Worm (Caenorhabditis elegans) whole organism, L3 larva: ENCODE results near the gene F08C6.5.

Experiments used
- ZK546.5 ChIP-seq: sonication (generic microtip); optimal IDR thresholded peaks from 2 replicates; lab custom pipeline; 2017; ENCODE audit warnings: missing biosample characterization, missing genetic modification characterization
- ceh-28 ChIP-seq: fragments of 150-350 bp; optimal IDR thresholded peaks from 2 replicates; lab custom pipeline; 2014; ENCODE audit warnings: missing biosample characterization, missing genetic modification reagents, missing genetic modification characterization
- ceh-9 ChIP-seq: sonication (generic microtip); optimal IDR thresholded peaks from 2 replicates; lab custom pipeline; 2018; ENCODE audit warnings: missing biosample characterization, missing genetic modification characterization
- elt-1 ChIP-seq: fragments of 150-350 bp; optimal IDR thresholded peaks from 2 replicates; lab custom pipeline; 2014; ENCODE audit warnings: missing biosample characterization, missing genetic modification characterization
- fkh-10 ChIP-seq: sonication (generic microtip); optimal IDR thresholded peaks from 2 replicates; lab custom pipeline; 2017; ENCODE audit warnings: missing biosample characterization, missing genetic modification reagents, missing genetic modification characterization
- hmg-11 ChIP-seq: sonication (generic microtip); optimal IDR thresholded peaks from 2 replicates; lab custom pipeline; 2016; ENCODE audit warnings: missing genetic modification characterization, missing compliant biosample characterization
- jun-1 ChIP-seq: fragments of 150-350 bp; optimal IDR thresholded peaks from 2 replicates; lab custom pipeline; 2014; ENCODE audit warnings: missing biosample characterization, missing genetic modification reagents, missing genetic modification characterization
- lin-15B ChIP-seq: fragments of 150-350 bp; optimal IDR thresholded peaks from 2 replicates; lab custom pipeline; 2014; ENCODE audit warnings: missing biosample characterization, missing genetic modification characterization
- lin-39 ChIP-seq: fragments of 150-350 bp; optimal IDR thresholded peaks from 2 replicates; lab custom pipeline; 2018; ENCODE audit warnings: missing biosample characterization, missing genetic modification reagents, missing genetic modification characterization
- lsy-12 ChIP-seq: sonication (generic microtip); optimal IDR thresholded peaks from 2 replicates; lab custom pipeline; 2016; ENCODE audit warnings: mild to moderate bottlenecking, missing genetic modification characterization, missing compliant biosample characterization
- mml-1 ChIP-seq: fragments of 150-350 bp; sonication (generic microtip); optimal IDR thresholded peaks from 3 replicates; lab custom pipeline; 2014; ENCODE audit warnings: missing biosample characterization, missing genetic modification characterization
- nhr-43 ChIP-seq: sonication (generic microtip); optimal IDR thresholded peaks from 2 replicates; lab custom pipeline; 2016; ENCODE audit warnings: mild to moderate bottlenecking, missing genetic modification characterization, missing compliant biosample characterization; ENCODE audit not compliant: poor library complexity, severe bottlenecking
- nhr-67 ChIP-seq: fragments of 150-350 bp; optimal IDR thresholded peaks from 2 replicates; lab custom pipeline; 2014; ENCODE audit warnings: missing biosample characterization, missing genetic modification characterization
- nhr-76 ChIP-seq: fragments of 150-350 bp; sonication (generic microtip); optimal IDR thresholded peaks from 5 replicates; lab custom pipeline; 2014; ENCODE audit warnings: missing biosample characterization, missing genetic modification characterization
- nhr-77 ChIP-seq: fragments of 150-350 bp; optimal IDR thresholded peaks from 2 replicates; lab custom pipeline; 2014; ENCODE audit warnings: missing biosample characterization, missing genetic modification characterization
- skn-1 ChIP-seq: fragments of 150-350 bp; optimal IDR thresholded peaks from 2 replicates; lab custom pipeline; 2014; ENCODE audit warnings: missing biosample characterization, missing genetic modification characterization
- snpc-4 ChIP-seq: fragments of 150-350 bp; optimal IDR thresholded peaks from 2 replicates; lab custom pipeline; 2014; ENCODE audit warnings: missing biosample characterization, missing genetic modification characterization
- zag-1 ChIP-seq: fragments of 150-350 bp; optimal IDR thresholded peaks from 2 replicates; lab custom pipeline; 2014; ENCODE audit warnings: missing biosample characterization, missing genetic modification characterization

The F08C6.5 gene

DNA sequence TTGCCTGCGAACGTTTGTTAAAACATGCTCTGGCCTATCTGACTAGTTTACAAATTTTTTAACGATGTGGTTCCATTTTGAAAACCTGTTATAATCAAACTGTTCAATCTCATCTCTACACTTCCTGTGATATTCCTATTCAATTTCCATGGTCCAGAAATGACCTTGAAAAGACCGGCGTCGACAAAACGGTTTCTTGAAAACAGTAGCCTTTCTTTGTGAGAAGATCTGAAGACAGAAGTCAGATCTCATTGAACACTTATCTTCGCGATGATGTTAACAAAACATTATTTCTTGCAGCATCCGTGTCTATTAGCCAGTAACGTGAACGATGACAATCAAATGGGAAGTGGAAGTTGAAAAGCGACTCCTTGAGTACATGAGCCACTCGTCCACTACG is 37.4 kb downstream of the F08C6.5 start, which contains the start of gene C44E12.1:
TSS of gene C44E12.1 (plus strand) at position 301 of the 400 bp plus-strand sequence.
- TF ChIP-seq ZK546.5 (tag; lab: Kevin White, UChicago) (no peak), jun-1 (tag; lab: Kevin White, UChicago) (no peak), hmg-11 (no peak), ceh-9 (tag; lab: Kevin White, UChicago) (no peak), zag-1 (no peak), lin-39 (tag; lab: Kevin White, UChicago) (no peak), ceh-28 (tag; lab: Kevin White, UChicago) (no peak), nhr-76 (tag; lab: Kevin White, UChicago) (no peak), skn-1 (tag; lab: Kevin White, UChicago) (no peak)

DNA sequence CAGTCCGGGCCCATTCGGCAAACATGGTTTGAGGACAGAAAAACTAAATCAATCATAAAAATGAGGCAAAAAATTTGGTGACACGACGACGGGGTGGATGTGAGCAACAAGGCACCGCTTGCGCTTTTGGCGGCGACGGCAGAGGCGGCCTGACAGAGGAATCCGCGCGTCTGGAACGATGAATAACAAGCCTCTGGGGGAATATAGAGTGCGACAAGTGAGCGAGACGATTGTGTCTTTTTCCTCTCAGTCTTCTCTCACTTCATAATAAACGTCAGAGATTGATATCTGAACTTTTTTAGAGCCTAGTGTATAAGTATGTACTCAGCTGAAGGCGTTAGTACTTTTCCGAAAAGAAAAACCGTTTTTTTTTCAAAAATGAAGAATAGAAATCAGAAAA is 48.8 kb downstream of the F08C6.5 start, which contains the start of gene twk-17:
TSS of gene twk-17 (minus strand) at position 101 of the 400 bp plus-strand sequence.
- TF ChIP-seq snpc-4 (tag; lab: Kevin White, UChicago) (no peak), lsy-12 (tag; lab: Kevin White, UChicago) (no peak), fkh-10 (GFP tag; lab: Kevin White, UChicago) (no peak), elt-1 (tag; lab: Kevin White, UChicago) (no peak), nhr-43 (tag; lab: Kevin White, UChicago) (no peak), nhr-77 (tag; lab: Kevin White, UChicago) (no peak), mml-1 (tag; lab: Kevin White, UChicago) (no peak), lin-15B (tag; lab: Kevin White, UChicago) (no peak), nhr-67 (tag; lab: Kevin White, UChicago) (no peak), jun-1 (tag; lab: Kevin White, UChicago) (no peak), zag-1 (no peak)
